Fruit fly (Drosophila melanogaster): ENCODE measurements around the gene Prp3.
A peak's percentile ranks its signal among the peaks of the same experiment; 100 is the strongest.

The Prp3 gene

DNA sequence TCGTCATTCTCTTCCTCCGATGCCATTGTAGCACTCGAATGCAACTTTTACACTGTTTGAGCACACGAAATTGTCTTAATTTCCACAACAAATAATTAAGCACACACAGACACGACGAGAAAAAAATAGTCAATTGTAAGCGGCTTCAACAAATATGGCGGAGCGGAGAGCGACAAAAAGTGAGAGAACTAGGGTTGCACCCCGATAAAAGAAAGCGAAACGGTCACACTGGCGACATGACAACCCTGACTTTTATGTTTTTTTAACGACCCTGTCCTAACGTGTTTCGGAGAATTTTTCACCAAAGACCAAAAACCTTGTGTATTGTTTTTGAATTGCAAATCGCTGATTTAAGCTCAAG is at the start of gene Prp3, which contains the start of gene Mi-2:
Prp3 (plus strand) TSS at position 247 of the 361 bp plus-strand sequence.
Mi-2 (minus strand) TSS at position 162 of the 361 bp plus-strand sequence.
- TF ChIP-seq CG17801 (GFP tag; optimal IDR thresholded peaks at IDR 0.05; ENCODE audit: partially characterized antibody) = peak; percentile 46

dm6 chr3L:19861215-19861614 is 48.9 kb upstream of the Prp3 start:
- TF ChIP-seq CG17801 (GFP tag; optimal IDR thresholded peaks at IDR 0.05; ENCODE audit: partially characterized antibody) = peak; percentile 74

DNA sequence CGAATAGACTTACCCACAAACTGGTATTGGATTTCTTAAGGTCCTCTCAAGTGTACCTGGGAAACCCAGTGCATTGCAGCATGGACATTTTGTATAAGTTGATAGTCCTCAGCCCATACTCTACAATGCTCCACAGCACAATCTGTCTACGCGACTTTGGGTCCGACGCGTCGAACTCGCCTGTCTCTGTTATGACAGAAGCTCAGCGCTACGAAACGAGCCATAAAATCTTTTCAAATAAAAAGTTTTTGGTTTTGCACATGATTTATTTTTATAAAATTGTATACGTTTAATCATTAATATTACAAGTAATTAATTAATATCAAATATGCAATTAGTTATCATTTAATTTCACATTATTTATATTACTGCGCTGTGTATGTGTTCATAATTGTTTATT is 42.9 kb upstream of the Prp3 start:
- no peak for TF ChIP-seq CG17801 (GFP tag; optimal IDR thresholded peaks at IDR 0.05; ENCODE audit: partially characterized antibody)

dm6 chr3L:19869698-19870097 is 40.4 kb upstream of the Prp3 start:
- peak; percentile 28 for TF ChIP-seq CG17801 (GFP tag; optimal IDR thresholded peaks at IDR 0.05; ENCODE audit: partially characterized antibody)

- TF ChIP-seq CG17801 (GFP tag; optimal IDR thresholded peaks at IDR 0.05; ENCODE audit: partially characterized antibody) = peak; percentile 76
Observed at dm6 chr3L:19870843-19871666, 39.0 kb upstream of the Prp3 start, which contains the start of the genes Rab8 and Usp32. Gene Rab8 (minus strand): TSS chr3L:19871078. Gene Usp32 (plus strand): TSS chr3L:19871139.

DNA sequence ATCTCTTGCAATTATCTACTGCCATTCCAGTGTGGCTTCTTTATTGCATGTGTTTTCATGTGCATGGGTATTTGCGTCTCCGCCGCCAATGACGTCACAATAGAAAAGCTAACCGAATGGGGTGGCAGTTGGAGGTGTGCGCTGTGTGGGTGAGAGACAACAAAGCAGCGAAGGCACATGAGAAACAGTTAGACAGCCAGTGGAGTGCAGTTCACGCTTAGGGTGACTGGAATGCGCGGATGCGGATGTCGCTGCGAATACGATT is 38.5 kb upstream of the Prp3 start:
- no peak for TF ChIP-seq CG17801 (GFP tag; optimal IDR thresholded peaks at IDR 0.05; ENCODE audit: partially characterized antibody)

dm6 chr3L:19872465-19872883 is 37.6 kb upstream of the Prp3 start:
- TF ChIP-seq CG17801 (GFP tag; optimal IDR thresholded peaks at IDR 0.05; ENCODE audit: partially characterized antibody) = no peak

DNA sequence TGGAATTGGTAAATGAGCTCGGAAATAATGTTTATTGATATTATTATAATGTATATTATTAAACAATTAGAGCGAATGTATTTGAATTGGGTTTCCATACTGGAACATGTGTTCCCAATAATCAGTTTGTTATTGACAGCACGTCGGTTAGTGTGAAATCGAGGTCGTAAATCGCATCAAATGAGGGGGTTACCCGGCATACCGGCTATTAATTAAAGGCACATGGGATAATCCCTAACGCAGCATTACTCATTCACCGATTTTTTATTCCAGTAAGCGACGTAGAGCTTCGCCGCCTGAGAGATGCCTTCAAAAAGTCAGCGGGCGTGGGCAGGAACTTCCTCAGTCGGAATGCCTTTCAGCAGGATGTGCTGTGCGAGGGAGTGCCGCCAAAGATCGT is 36.6 kb upstream of the Prp3 start:
- TF ChIP-seq CG17801 (GFP tag; optimal IDR thresholded peaks at IDR 0.05; ENCODE audit: partially characterized antibody) = no peak

- peak; percentile 14 for TF ChIP-seq CG17801 (GFP tag; optimal IDR thresholded peaks at IDR 0.05; ENCODE audit: partially characterized antibody)
Observed at dm6 chr3L:19895556-19895995, 14.5 kb upstream of the Prp3 start.

DNA sequence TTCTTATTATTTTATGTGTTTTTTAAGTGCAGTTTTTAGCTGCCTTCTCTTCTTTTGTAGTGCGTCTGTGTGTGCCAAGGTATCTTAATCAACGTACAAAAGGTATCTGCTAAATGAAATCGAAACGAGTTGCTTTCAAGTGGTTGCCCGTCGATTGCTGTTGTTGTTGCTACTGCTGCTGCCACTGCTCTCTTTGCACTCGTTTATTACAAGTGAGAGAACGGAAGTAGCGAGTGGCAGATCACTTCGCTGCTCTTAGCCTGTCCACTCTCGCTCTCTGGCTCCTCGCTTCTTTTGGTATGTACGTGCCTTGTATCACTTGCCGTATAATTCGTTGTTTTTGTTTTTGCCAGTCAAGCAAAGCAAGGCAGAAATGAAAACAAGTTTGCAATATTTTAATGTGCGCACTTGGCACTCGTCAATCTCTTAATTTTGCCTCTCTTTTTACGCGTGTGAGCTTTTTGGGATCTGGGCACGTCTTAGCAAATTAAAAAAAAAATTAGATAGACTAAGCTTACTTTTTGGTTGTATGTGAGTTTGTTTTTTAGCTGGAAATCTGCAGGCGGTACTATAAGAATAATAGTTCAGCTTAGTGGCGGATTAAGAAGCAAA is 13.7 kb upstream of the Prp3 start:
- TF ChIP-seq CG17801 (GFP tag; optimal IDR thresholded peaks at IDR 0.05; ENCODE audit: partially characterized antibody) = no peak

DNA sequence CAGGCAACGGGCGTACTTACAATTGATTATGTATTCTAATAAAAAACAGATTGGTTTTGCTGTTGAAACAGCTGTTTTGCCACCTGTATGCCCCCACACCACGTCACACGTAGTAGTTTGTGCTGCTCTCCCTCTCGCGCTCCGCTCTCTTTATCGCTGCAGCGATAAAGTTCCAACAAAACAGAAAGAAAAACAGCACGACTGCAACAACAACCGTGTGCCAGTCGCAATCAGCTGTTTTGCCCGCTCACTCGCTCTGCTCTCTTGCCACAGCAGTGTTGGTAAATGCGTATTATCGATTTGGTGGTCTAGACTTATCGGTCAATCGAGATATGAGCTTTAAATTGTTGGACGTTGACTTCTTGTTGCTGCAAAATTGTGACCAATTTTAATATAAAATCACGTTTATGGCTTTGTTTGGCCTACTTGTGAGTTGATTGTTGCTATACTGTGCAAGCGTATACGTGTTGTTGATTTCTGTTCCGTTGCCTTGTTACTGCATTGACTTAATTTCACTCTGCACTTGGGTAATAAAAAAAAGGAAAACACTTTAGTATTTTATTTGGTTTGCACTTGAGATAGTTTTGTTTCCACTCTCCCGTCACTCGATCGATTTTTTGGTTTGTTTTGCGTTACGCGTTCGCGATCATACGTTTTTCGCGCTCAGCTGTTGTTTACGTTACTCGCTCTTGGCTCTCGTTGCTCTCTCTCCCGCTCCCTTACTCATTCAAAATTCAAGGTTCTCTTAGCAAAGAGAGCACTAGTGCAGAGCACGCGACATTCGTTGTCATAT is 13.0 kb upstream of the Prp3 start:
- peak; percentile 76 for TF ChIP-seq CG17801 (GFP tag; optimal IDR thresholded peaks at IDR 0.05; ENCODE audit: partially characterized antibody)

- no peak for TF ChIP-seq CG17801 (GFP tag; optimal IDR thresholded peaks at IDR 0.05; ENCODE audit: partially characterized antibody)
Observed at dm6 chr3L:19897685-19898009, 12.5 kb upstream of the Prp3 start.

- TF ChIP-seq CG17801 (GFP tag; optimal IDR thresholded peaks at IDR 0.05; ENCODE audit: partially characterized antibody) = no peak
Observed at dm6 chr3L:19898547-19899282, 11.4 kb upstream of the Prp3 start.

dm6 chr3L:19899308-19899927 is 10.7 kb upstream of the Prp3 start:
- no peak for TF ChIP-seq CG17801 (GFP tag; optimal IDR thresholded peaks at IDR 0.05; ENCODE audit: partially characterized antibody)

All from ovary, adult (tissue).